Fruit fly (Drosophila melanogaster): ENCODE measurements around the gene Cyp6d5.

The Cyp6d5 gene

DNA sequence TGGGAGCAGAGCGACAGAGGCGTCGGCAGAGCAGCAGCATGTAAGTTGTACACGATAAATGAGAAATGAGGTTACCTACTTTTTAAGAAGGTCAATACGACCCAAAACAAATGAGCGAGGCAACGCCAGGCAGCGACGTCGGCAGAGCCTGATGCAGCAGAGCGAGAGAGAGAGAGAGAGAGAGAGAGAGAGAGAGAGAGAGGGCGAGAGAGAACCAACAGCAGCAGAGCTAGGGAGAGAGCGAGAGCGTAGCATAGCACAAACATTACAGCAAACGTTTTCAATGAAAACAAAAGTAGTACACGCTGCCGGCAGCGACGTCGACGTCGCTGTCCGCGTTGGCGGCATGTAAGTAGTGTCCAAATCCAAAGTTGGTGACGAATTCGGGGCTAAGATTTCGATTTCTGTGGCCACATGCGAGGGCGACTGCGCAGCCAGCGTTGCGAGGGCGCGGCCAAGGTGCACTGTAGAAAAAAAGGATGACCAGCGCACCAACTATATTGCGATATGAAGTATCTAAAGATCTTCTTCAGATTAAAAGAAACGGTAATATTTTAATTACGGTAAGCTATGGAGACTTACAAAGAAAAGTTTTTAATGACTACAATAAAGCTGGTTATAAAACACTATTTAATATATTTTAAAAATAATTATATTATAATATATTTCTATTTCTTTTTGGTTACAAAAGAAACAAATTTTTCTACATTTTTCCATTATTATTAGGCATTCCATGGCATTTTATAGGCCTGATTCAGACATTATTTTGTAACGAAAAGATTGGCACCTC is 11.2 kb upstream of the Cyp6d5 start (continued):
- TF ChIP-seq CG8765 (GFP tag; IDR thresholded peaks at IDR 0.05) (no peak), eyg (GFP tag; optimal IDR thresholded peaks at IDR 0.05) (no peak), CG5953 (GFP tag; IDR thresholded peaks at IDR 0.05) (peak; percentile 67), CG4360 (GFP tag; IDR thresholded peaks at IDR 0.05) (no peak), CG14860 (GFP tag; IDR thresholded peaks at IDR 0.05; ENCODE audit: partially characterized antibody) (no peak), CG7963 (GFP tag; IDR thresholded peaks at IDR 0.05; ENCODE audit: partially characterized antibody) (no peak), CG10147 (GFP tag; optimal IDR thresholded peaks at IDR 0.05) (peak; percentile 69), CG34376 (GFP tag; optimal IDR thresholded peaks at IDR 0.05) (peak; percentile 56), CG10543 (GFP tag; optimal IDR thresholded peaks at IDR 0.05) (peak; percentile 68), CG31388 (GFP tag; optimal IDR thresholded peaks at IDR 0.05) (peak; percentile 32), D (optimal IDR thresholded peaks at IDR 0.05) (peak; percentile 18), D (GFP tag; optimal IDR thresholded peaks at IDR 0.05) (peak; percentile 82), Hmx (GFP tag; optimal IDR thresholded peaks at IDR 0.05) (no peak), CG1647 (GFP tag; optimal IDR thresholded peaks at IDR 0.05) (peak; percentile 30), Hsf (GFP tag; optimal IDR thresholded peaks at IDR 0.05) (peak; percentile 22), Bdp1 (GFP tag; optimal IDR thresholded peaks at IDR 0.05) (no peak), CG12219 (GFP tag; optimal IDR thresholded peaks at IDR 0.05) (peak; percentile 42), dysf (GFP tag; IDR thresholded peaks at IDR 0.05) (peak; percentile 93; the same call in 2 of the 3 replicates), HmgD (GFP tag; optimal IDR thresholded peaks at IDR 0.05) (peak; percentile 17), CTCF (GFP tag; optimal IDR thresholded peaks at IDR 0.05) (peak; percentile 53), Rx (GFP tag; IDR thresholded peaks at IDR 0.05) (peak; percentile 83), unpg (GFP tag; optimal IDR thresholded peaks at IDR 0.05) (peak; percentile 86), CG1233 (GFP tag; optimal IDR thresholded peaks at IDR 0.05) (peak; percentile 82), ewg (GFP tag; optimal IDR thresholded peaks at IDR 0.05) (peak; percentile 85), peb (GFP tag; IDR thresholded peaks at IDR 0.05) (peak; percentile 66), psq (GFP tag; optimal IDR thresholded peaks at IDR 0.05) (peak; percentile 38), CG15479 (GFP tag; optimal IDR thresholded peaks at IDR 0.05) (peak; percentile 67), seq (GFP tag; IDR thresholded peaks at IDR 0.05) (peak; percentile 86), Atf-2 (GFP tag; optimal IDR thresholded peaks at IDR 0.05) (peak; percentile 41), CG11247 (GFP tag; IDR thresholded peaks at IDR 0.05) (0 out of 2 replicates have a peak, but pooled peaks have one; percentile 39), Camta (GFP tag; optimal IDR thresholded peaks at IDR 0.05) (no peak), CG2129 (GFP tag; IDR thresholded peaks at IDR 0.05; ENCODE audit: partially characterized antibody) (no peak), dpn (GFP tag; optimal IDR thresholded peaks at IDR 0.05) (peak in 1 of 2 experiments; percentile 70), danr (GFP tag; IDR thresholded peaks at IDR 0.05) (peak; percentile 79; the same call in 1 of the 2 replicates), Jarid2 (GFP tag; optimal IDR thresholded peaks at IDR 0.05) (peak; percentile 60), Side (GFP tag; optimal IDR thresholded peaks at IDR 0.05) (peak; percentile 10), zfh2 (GFP tag; optimal IDR thresholded peaks at IDR 0.05) (no peak), CHES-1-like (GFP tag; optimal IDR thresholded peaks at IDR 0.05) (peak; percentile 16), GATAe (GFP tag; conservative IDR thresholded peaks at IDR 0.05) (0 out of 2 replicates have a peak, but pooled peaks have one; percentile 10), gsb (GFP tag; IDR thresholded peaks at IDR 0.05) (peak; percentile 41; the same call in 1 of the 2 replicates), sug (tag; optimal IDR thresholded peaks at IDR 0.05) (peak; percentile 68), CG7271 (tag; optimal IDR thresholded peaks at IDR 0.05) (peak; percentile 9), HLH4C (GFP tag; IDR thresholded peaks at IDR 0.05; ENCODE audit: partially characterized antibody) (no peak), sqz (GFP tag; optimal IDR thresholded peaks at IDR 0.05) (peak; percentile 56), Ravus (GFP tag; IDR thresholded peaks at IDR 0.05) (0 out of 2 replicates have a peak, but pooled peaks have one; percentile 2), aop (GFP tag; IDR thresholded peaks at IDR 0.05) (no peak), inv (GFP tag; IDR thresholded peaks at IDR 0.05; ENCODE audit: partially characterized antibody) (no peak), ems (GFP tag; optimal IDR thresholded peaks at IDR 0.05) (peak; percentile 34), CG13894 (tag; optimal IDR thresholded peaks at IDR 0.05) (no peak), run (tag; optimal IDR thresholded peaks at IDR 0.05) (peak; percentile 88)

All from whole organism, embryonic.